Worm (Caenorhabditis elegans): ENCODE data around the gene tag-77.

DNA sequence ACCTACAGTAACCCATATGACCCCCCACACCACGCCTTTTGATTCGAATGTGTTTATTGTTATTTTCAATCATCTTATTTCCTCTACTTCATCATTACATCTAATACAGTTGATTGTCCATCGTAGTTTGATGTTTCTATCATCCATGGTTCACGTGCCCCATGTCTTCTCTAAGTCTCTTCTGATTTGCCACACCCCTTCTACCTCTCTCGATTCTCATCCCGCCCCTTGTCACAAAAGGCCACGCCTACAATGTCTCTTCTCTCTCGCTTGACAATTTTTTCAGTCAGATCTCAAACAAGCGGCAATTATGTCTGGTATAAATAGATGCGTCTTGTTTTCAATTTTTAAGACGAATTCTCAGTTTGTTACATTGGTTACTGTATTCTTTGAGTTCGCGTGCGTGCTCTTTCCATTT lies 24.7 kb upstream of the tag-77 start:
- TF ChIP-seq pha-4 (tag; optimal IDR thresholded peaks at IDR 0.05) (no peak), ceh-39 (tag; optimal IDR thresholded peaks at IDR 0.05) (no peak), lin-13 (tag; optimal IDR thresholded peaks at IDR 0.05) (no peak), ces-1 (GFP tag; optimal IDR thresholded peaks at IDR 0.05) (no peak), nhr-28 (tag; optimal IDR thresholded peaks at IDR 0.05) (no peak), nhr-12 (tag; optimal IDR thresholded peaks at IDR 0.05) (no peak)
